Worm (Caenorhabditis elegans) whole organism, L3 larva: ENCODE measurements around the gene C34F6.1.

Source experiments
- ZK546.5 ChIP-seq: sonication (generic microtip); optimal IDR thresholded peaks from 2 replicates; lab custom pipeline; 2017; ENCODE audit warnings: missing biosample characterization, missing genetic modification characterization
- nhr-11 ChIP-seq: fragments of 150-350 bp; optimal IDR thresholded peaks from 2 replicates; lab custom pipeline; 2014; ENCODE audit warnings: missing biosample characterization, missing genetic modification characterization
- zag-1 ChIP-seq: fragments of 150-350 bp; optimal IDR thresholded peaks from 2 replicates; lab custom pipeline; 2014; ENCODE audit warnings: missing biosample characterization, missing genetic modification characterization

- TF ChIP-seq ZK546.5 (tag; lab: Kevin White, UChicago) (no peak), nhr-11 (no peak), zag-1 (tag; lab: Kevin White, UChicago) (no peak)
Observed at ce11 chrX:11245056-11245455, 48.4 kb upstream of the C34F6.1 start.
